Worm (Caenorhabditis elegans): ENCODE data around the gene vps-8.

The vps-8 gene

DNA sequence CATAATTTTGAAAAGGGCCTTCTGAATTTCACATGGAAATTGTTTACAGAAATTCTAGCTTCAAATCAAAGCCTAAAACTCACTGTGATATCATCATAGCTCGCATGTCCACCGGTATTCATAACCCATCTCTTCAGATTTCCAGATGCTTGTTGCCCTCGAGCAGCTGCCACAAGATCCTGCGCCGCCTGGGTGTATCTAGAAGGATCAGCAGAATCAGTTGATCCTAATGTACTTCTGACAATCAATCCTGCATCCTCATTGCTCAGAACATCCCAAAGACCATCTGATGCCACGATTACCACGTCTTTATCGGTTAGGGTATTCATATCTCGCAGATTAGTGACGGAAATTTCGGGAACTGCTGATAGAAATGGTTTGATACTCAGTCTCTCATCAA, 9.9 kb downstream of the vps-8 start:
- TF ChIP-seq fos-1 (tag; optimal IDR thresholded peaks at IDR 0.05) (no peak), blmp-1 (tag; optimal IDR thresholded peaks at IDR 0.05; ENCODE audit: insufficient read depth) (no peak), alr-1 (tag; optimal IDR thresholded peaks at IDR 0.05) (no peak), nhr-237 (tag; optimal IDR thresholded peaks at IDR 0.05) (no peak), egl-27 (tag; optimal IDR thresholded peaks at IDR 0.05) (no peak), dmd-4 (tag; optimal IDR thresholded peaks at IDR 0.05) (no peak), sma-9 (GFP tag; optimal IDR thresholded peaks at IDR 0.05) (no peak), sma-9 (tag; optimal IDR thresholded peaks at IDR 0.05) (no peak), lin-13 (GFP tag; optimal IDR thresholded peaks at IDR 0.05) (no peak), Y55F3AM.14 (GFP tag; optimal IDR thresholded peaks at IDR 0.05) (no peak), ZK546.5 (tag; optimal IDR thresholded peaks at IDR 0.05) (no peak), snpc-4 (tag; optimal IDR thresholded peaks at IDR 0.05) (no peak), ztf-4 (tag; optimal IDR thresholded peaks at IDR 0.05) (no peak), ceh-82 (tag; optimal IDR thresholded peaks at IDR 0.05) (no peak), sma-3 (GFP tag; optimal IDR thresholded peaks at IDR 0.05) (no peak), nhr-77 (tag; optimal IDR thresholded peaks at IDR 0.05) (no peak), nhr-10 (tag; optimal IDR thresholded peaks at IDR 0.05) (no peak), peb-1 (tag; optimal IDR thresholded peaks at IDR 0.05) (no peak), lsy-2 (tag; optimal IDR thresholded peaks at IDR 0.05) (no peak), R02D3.7 (tag; optimal IDR thresholded peaks at IDR 0.05) (no peak), elt-1 (tag; optimal IDR thresholded peaks at IDR 0.05) (no peak)

DNA sequence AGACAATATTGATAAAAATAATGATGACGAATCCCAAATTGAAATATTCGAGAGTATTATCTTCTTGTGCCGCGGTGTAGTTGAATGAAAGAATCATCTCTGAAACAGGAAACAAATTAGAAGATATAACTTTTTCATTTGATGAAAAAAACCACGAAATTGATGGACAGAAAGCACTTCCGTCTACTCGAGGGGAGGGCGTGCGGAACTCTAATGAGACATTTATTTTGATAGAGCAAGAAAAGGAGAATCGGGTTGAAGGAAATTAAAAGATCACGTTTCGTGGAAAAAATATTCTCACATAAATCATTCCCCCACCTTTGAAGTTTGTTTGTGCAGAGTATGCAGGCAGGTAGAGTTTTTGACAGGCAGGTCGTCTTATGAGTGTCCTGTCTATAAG, 14.4 kb downstream of the vps-8 start, which contains the start of gene sre-14:
Gene sre-14, minus strand, starts transcription at position 101 of the 400 bp plus-strand sequence.
- no peak for TF ChIP-seq nhr-12 (tag; optimal IDR thresholded peaks at IDR 0.05)
- TF ChIP-seq nhr-21 (tag; optimal IDR thresholded peaks at IDR 0.05), result no peak
- TF ChIP-seq mdl-1 (tag; optimal IDR thresholded peaks at IDR 0.05), result no peak
- no peak for TF ChIP-seq zag-1 (tag; optimal IDR thresholded peaks at IDR 0.05)
- no peak for TF ChIP-seq nhr-23 (tag; optimal IDR thresholded peaks at IDR 0.05)
- no peak for TF ChIP-seq elt-1 (tag; optimal IDR thresholded peaks at IDR 0.05)
- TF ChIP-seq lin-11 (tag; optimal IDR thresholded peaks at IDR 0.05), result no peak
- TF ChIP-seq ZK546.5 (tag; optimal IDR thresholded peaks at IDR 0.05), result no peak
- TF ChIP-seq sem-4 (tag; optimal IDR thresholded peaks at IDR 0.05), result no peak
- TF ChIP-seq unc-55 (GFP tag; optimal IDR thresholded peaks at IDR 0.05), result no peak
- no peak for TF ChIP-seq ztf-1 (GFP tag; conservative IDR thresholded peaks at IDR 0.05)
- TF ChIP-seq gmeb-1 (tag; optimal IDR thresholded peaks at IDR 0.05), result no peak
- no peak for TF ChIP-seq ztf-4 (tag; optimal IDR thresholded peaks at IDR 0.05)
- TF ChIP-seq lin-13 (GFP tag; optimal IDR thresholded peaks at IDR 0.05), result no peak
- no peak for TF ChIP-seq nhr-237 (tag; optimal IDR thresholded peaks at IDR 0.05)
- TF ChIP-seq nhr-129 (tag; optimal IDR thresholded peaks at IDR 0.05), result no peak

DNA sequence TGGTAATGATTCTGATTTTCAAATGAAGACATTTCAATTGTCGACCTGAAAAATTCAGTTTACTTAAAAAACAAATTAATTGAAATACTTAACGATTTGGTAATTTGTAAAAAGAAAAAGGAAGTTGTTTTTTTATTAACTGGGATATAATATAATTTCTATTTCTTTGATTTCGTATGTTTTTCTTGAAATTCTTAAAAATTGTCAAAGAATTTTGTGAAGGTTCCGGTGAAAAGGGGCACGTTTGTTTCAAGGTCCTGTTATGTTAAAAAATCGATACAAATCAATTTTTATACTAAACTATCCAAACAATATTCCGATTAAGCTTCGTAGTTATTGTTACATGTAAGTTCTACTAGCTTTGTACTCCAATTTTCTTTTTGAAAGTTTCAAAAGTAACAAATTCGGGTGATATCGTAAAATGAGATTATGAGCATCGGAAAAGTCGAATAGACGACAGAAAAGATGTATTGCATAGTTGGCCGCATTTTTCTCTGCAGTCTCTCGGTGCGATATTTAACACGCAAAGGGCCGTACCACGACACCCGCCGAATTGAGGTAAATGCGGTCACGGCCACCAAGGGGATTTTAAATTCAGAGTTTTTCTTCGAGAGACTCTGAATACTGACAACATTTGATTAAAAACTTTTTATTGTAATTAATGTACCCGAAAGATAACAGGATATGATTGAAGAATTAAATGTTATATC, 16.5 kb downstream of the vps-8 start, which contains the start of gene Y39C12A.9:
Gene Y39C12A.9, minus strand, starts transcription at position 51 of the 710 bp plus-strand sequence.
- peak; percentile 1 for TF ChIP-seq C34F6.9 (tag; optimal IDR thresholded peaks at IDR 0.05)
- peak in 1 of 2 experiments; percentile 33 for TF ChIP-seq lsy-2 (tag; optimal IDR thresholded peaks at IDR 0.05)
- no peak for TF ChIP-seq peb-1 (tag; optimal IDR thresholded peaks at IDR 0.05)
- TF ChIP-seq nhr-129 (tag; optimal IDR thresholded peaks at IDR 0.05), result peak; percentile 64
- no peak for TF ChIP-seq mdl-1 (tag; optimal IDR thresholded peaks at IDR 0.05)
- TF ChIP-seq unc-55 (GFP tag; optimal IDR thresholded peaks at IDR 0.05), result peak; percentile 14

DNA sequence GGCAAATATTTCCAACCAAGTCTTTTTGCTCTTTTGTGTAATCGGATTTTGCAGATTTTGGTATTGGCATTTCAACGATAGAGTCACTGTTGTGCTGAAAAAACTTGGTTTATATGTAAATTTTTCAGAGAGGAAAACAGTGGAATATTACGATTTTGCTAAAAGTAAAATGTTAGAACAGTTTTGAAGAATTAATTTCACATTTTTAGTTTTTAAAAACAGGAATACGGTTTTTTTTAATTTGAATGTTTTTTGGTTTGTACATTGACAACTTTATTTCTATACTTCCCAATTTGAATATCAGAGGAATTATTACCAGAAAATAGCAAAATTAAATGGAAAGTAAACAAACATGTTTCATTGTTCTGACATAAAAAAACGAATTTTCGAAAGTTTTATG, 23.2 kb downstream of the vps-8 start, which contains the start of gene dnj-26:
Gene dnj-26, minus strand, starts transcription at position 101 of the 400 bp plus-strand sequence.
- TF ChIP-seq ceh-82 (tag; optimal IDR thresholded peaks at IDR 0.05) (no peak), sma-9 (GFP tag; optimal IDR thresholded peaks at IDR 0.05) (no peak), sma-9 (tag; optimal IDR thresholded peaks at IDR 0.05) (no peak), F13H6.1 (tag; optimal IDR thresholded peaks at IDR 0.05) (no peak), ztf-11 (tag; optimal IDR thresholded peaks at IDR 0.05) (no peak), snpc-4 (tag; optimal IDR thresholded peaks at IDR 0.05) (no peak), nhr-10 (tag; optimal IDR thresholded peaks at IDR 0.05) (no peak), ZK546.5 (tag; optimal IDR thresholded peaks at IDR 0.05) (no peak), fos-1 (tag; optimal IDR thresholded peaks at IDR 0.05) (no peak), nhr-6 (tag; optimal IDR thresholded peaks at IDR 0.05) (no peak), crh-2 (tag; optimal IDR thresholded peaks at IDR 0.05) (no peak), ama-1 (optimal IDR thresholded peaks at IDR 0.05) (no peak), ceh-16 (tag; optimal IDR thresholded peaks at IDR 0.05) (no peak), dmd-4 (tag; optimal IDR thresholded peaks at IDR 0.05) (no peak), C34F6.9 (tag; optimal IDR thresholded peaks at IDR 0.05) (no peak)

Measured in whole organism, L2 larva.